Worm (Caenorhabditis elegans) whole organism, L1 larva: ENCODE data around the gene cku-80.

ENCODE experiments used
- aly-2 ChIP-seq: fragments of 150-350 bp; optimal IDR thresholded peaks from 2 replicates; lab custom pipeline; 2014; ENCODE audit warnings: missing biosample characterization, missing genetic modification characterization
- blmp-1 ChIP-seq: fragments of 150-350 bp; optimal IDR thresholded peaks from 2 replicates; lab custom pipeline; 2014; ENCODE audit warnings: missing biosample characterization, missing genetic modification characterization
- elt-3 ChIP-seq, 6 experiments: fragments of 150-350 bp in 1 of 6; sonication (generic microtip); optimal IDR thresholded peaks; 2 replicates each; lab custom pipeline; 2017 to 2018; ENCODE audit warnings: missing biosample characterization in 6 of 6, missing genetic modification characterization in 6 of 6, inconsistent platforms in 1 of 6
- fos-1 ChIP-seq: fragments of 150-350 bp; optimal IDR thresholded peaks from 2 replicates; lab custom pipeline; 2014; ENCODE audit warnings: missing biosample characterization, missing genetic modification characterization
- lin-13 ChIP-seq: fragments of 150-350 bp; optimal IDR thresholded peaks from 2 replicates; lab custom pipeline; 2014; ENCODE audit warnings: missing biosample characterization, missing genetic modification reagents, missing genetic modification characterization
- lin-15B ChIP-seq: fragments of 150-350 bp; sonication (generic microtip); optimal IDR thresholded peaks from 3 replicates; lab custom pipeline; 2014; ENCODE audit warnings: missing biosample characterization, missing genetic modification characterization
- lsy-2 ChIP-seq, 2 experiments: fragments of 150-350 bp; optimal IDR thresholded peaks; 2 replicates each; lab custom pipeline; 2014; ENCODE audit warnings: missing biosample characterization in 2 of 2, missing genetic modification characterization in 2 of 2
- mep-1 ChIP-seq: fragments of 150-350 bp; optimal IDR thresholded peaks from 2 replicates; lab custom pipeline; 2014; ENCODE audit warnings: missing biosample characterization, missing genetic modification characterization
- nhr-77 ChIP-seq: fragments of 150-350 bp; optimal IDR thresholded peaks from 2 replicates; lab custom pipeline; 2014; ENCODE audit warnings: missing biosample characterization, missing genetic modification characterization
- swsn-7 ChIP-seq: sonication (generic microtip); optimal IDR thresholded peaks from 2 replicates; lab custom pipeline; 2016; ENCODE audit warnings: missing genetic modification characterization, missing compliant biosample characterization

- TF ChIP-seq aly-2 (tag; lab: Kevin White, UChicago) = no peak
- TF ChIP-seq nhr-77 (tag; lab: Kevin White, UChicago) = no peak
- no peak for TF ChIP-seq swsn-7 (tag; lab: Kevin White, UChicago)
- no peak for TF ChIP-seq lin-13 (GFP tag; lab: Kevin White, UChicago)
- TF ChIP-seq elt-3 (tag; optimal IDR thresholded peaks at IDR 0.05; lab: Kevin White, UChicago) = no peak
- no peak for TF ChIP-seq fos-1
- no peak for TF ChIP-seq lsy-2 (tag; optimal IDR thresholded peaks at IDR 0.05; lab: Kevin White, UChicago)
- no peak for TF ChIP-seq lin-15B
- no peak for TF ChIP-seq blmp-1
- no peak for TF ChIP-seq mep-1
Observed at ce11 chrIII:4397115-4397514, 22.5 kb upstream of the cku-80 start, which contains the start of gene R07E5.5.
